Worm (Caenorhabditis elegans) whole organism, L4/young adult: ENCODE results near the gene srz-31.

Experiments
- W03F9.2 ChIP-seq: fragments of 150-350 bp; optimal IDR thresholded peaks from 2 replicates; lab custom pipeline; 2014; ENCODE audit warnings: missing biosample characterization, missing genetic modification characterization
- him-1 ChIP-seq: sonication (generic microtip); optimal IDR thresholded peaks from 2 replicates; lab custom pipeline; 2016; ENCODE audit warnings: missing genotype, missing genetic modification reagents, missing genetic modification characterization, missing compliant biosample characterization

- TF ChIP-seq W03F9.2 (no peak), him-1 (tag; lab: Kevin White, UChicago) (no peak)
Observed at ce11 chrIV:14106274-14106673, 30.9 kb upstream of the srz-31 start, which contains the start of gene ins-34.
